Fruit fly (Drosophila melanogaster): ENCODE results near the gene CG7304.

- TF ChIP-seq tj (GFP tag; optimal IDR thresholded peaks at IDR 0.05) (no peak), toe (GFP tag; optimal IDR thresholded peaks at IDR 0.05) (no peak), Mnt (GFP tag; optimal IDR thresholded peaks at IDR 0.05) (no peak), Crg-1 (GFP tag; optimal IDR thresholded peaks at IDR 0.05) (no peak), cnc (optimal IDR thresholded peaks at IDR 0.05) (no peak), CG12768 (GFP tag; optimal IDR thresholded peaks at IDR 0.05) (no peak), pad (GFP tag; optimal IDR thresholded peaks at IDR 0.05) (no peak), bab1 (GFP tag; optimal IDR thresholded peaks at IDR 0.05) (no peak), CG7045 (GFP tag; optimal IDR thresholded peaks at IDR 0.05) (no peak), CG7101 (tag; optimal IDR thresholded peaks at IDR 0.05) (no peak), cic (GFP tag; optimal IDR thresholded peaks at IDR 0.05) (no peak), kay (GFP tag; ENCODE audit: borderline replicate concordance) (no peak), ovo (GFP tag; optimal IDR thresholded peaks at IDR 0.05) (no peak), CG1620 (GFP tag; optimal IDR thresholded peaks at IDR 0.05) (no peak)
Observed at dm6 chr3L:15672800-15673199, 6.7 kb upstream of the CG7304 start.

Measured in whole organism, adult.